Worm (Caenorhabditis elegans) whole organism, young adult: Measurements from ENCODE around the gene clc-11.

Experiments used
- B0019.2 ChIP-seq: fragments of 200-800 bp; sonication (Bioruptor generic); conservative IDR thresholded peaks from 2 replicates; pipeline ENCODE4 v1.3.6; 2022; ENCODE audit warnings: missing genetic modification reagents, missing genetic modification characterization, missing compliant biosample characterization
- B0261.1 ChIP-seq: sonication (generic microtip); optimal IDR thresholded peaks from 2 replicates; lab custom pipeline; 2016; ENCODE audit warnings: mild to moderate bottlenecking, missing genetic modification characterization, moderate library complexity, missing compliant biosample characterization
- C17E4.6 ChIP-seq: fragments of 200-800 bp; sonication (Bioruptor generic); IDR thresholded peaks from 2 replicates; pipeline ENCODE4 v1.3.6; 2022; ENCODE audit warnings: missing genetic modification reagents, missing genetic modification characterization, missing compliant biosample characterization
- F49E8.2 ChIP-seq: sonication (generic microtip); optimal IDR thresholded peaks from 3 replicates; lab custom pipeline; 2017; ENCODE audit warnings: missing genetic modification characterization, mild to moderate bottlenecking, missing compliant biosample characterization, antibody characterized with exemption, moderate library complexity; ENCODE audit not compliant: insufficient read depth
- F57C9.4 ChIP-seq: sonication (generic microtip); optimal IDR thresholded peaks from 2 replicates; lab custom pipeline; 2017; ENCODE audit warnings: mild to moderate bottlenecking, missing genetic modification characterization, missing compliant biosample characterization
- T07F8.4 ChIP-seq: sonication (generic microtip); optimal IDR thresholded peaks from 2 replicates; lab custom pipeline; 2016; ENCODE audit warnings: mild to moderate bottlenecking, missing genetic modification characterization, moderate library complexity, missing compliant biosample characterization
- Y53G8AR.9 ChIP-seq: fragments of 200-800 bp; sonication (Bioruptor generic); conservative IDR thresholded peaks from 2 replicates; pipeline ENCODE4 v1.3.6; 2022; ENCODE audit warnings: missing genetic modification reagents, missing genetic modification characterization, missing compliant biosample characterization
- Y56A3A.18 ChIP-seq: fragments of 200-800 bp; sonication (Bioruptor generic); IDR thresholded peaks from 2 replicates; pipeline ENCODE4 v1.3.6; 2022; ENCODE audit warnings: missing genetic modification reagents, missing genetic modification characterization, missing compliant biosample characterization
- Y67H2A.10 ChIP-seq: fragments of 200-800 bp; sonication (Bioruptor generic); conservative IDR thresholded peaks from 2 replicates; pipeline ENCODE4 v1.3.6; 2022; ENCODE audit warnings: missing genetic modification reagents, missing genetic modification characterization, missing compliant biosample characterization
- Y79H2A.3 ChIP-seq: fragments of 200-800 bp; sonication (Bioruptor generic); conservative IDR thresholded peaks from 2 replicates; pipeline ENCODE4 v1.3.6; 2022; ENCODE audit warnings: missing genetic modification reagents, missing genetic modification characterization, missing compliant biosample characterization
- bed-2 ChIP-seq: fragments of 200-800 bp; sonication (Bioruptor generic); IDR thresholded peaks from 2 replicates; pipeline ENCODE4 v1.3.6; 2022; ENCODE audit warnings: missing genetic modification reagents, missing genetic modification characterization, missing compliant biosample characterization
- cebp-1 ChIP-seq, 2 experiments: fragments of 200-800 bp in 1 of 2; sonication (Bioruptor generic) in 1 of 2; sonication (generic microtip) in 1 of 2; IDR thresholded peaks in 1 of 2; optimal IDR thresholded peaks in 1 of 2; 2 replicates each; pipeline versions ENCODE4 v1.3.6 to Lab custom; 2017 to 2022; ENCODE audit warnings: missing compliant biosample characterization in 2 of 2, missing genetic modification characterization in 2 of 2, mild to moderate bottlenecking in 1 of 2, missing genetic modification reagents in 1 of 2, moderate library complexity in 1 of 2
- cebp-2 ChIP-seq: fragments of 200-800 bp; sonication (Bioruptor generic); IDR thresholded peaks from 2 replicates; pipeline ENCODE4 v1.3.6; 2022; ENCODE audit warnings: missing genetic modification characterization, missing compliant biosample characterization
- ceh-27 ChIP-seq: fragments of 200-800 bp; sonication (Bioruptor generic); optimal IDR thresholded peaks from 2 replicates; lab custom pipeline; 2018; ENCODE audit warnings: mild to moderate bottlenecking, missing genetic modification characterization, moderate library complexity, missing compliant biosample characterization
- die-1 ChIP-seq: sonication (generic microtip); optimal IDR thresholded peaks from 2 replicates; lab custom pipeline; 2016; ENCODE audit warnings: missing genotype, mild to moderate bottlenecking, missing genetic modification characterization, missing compliant biosample characterization
- egl-18 ChIP-seq: fragments of 200-800 bp; sonication (Bioruptor generic); IDR thresholded peaks from 2 replicates; pipeline ENCODE4 v1.3.6; 2022; ENCODE audit warnings: missing genetic modification reagents, missing genetic modification characterization, missing compliant biosample characterization
- gei-17 ChIP-seq: fragments of 200-800 bp; sonication (Bioruptor generic); optimal IDR thresholded peaks from 2 replicates; lab custom pipeline; 2018; ENCODE audit warnings: mild to moderate bottlenecking, missing genetic modification characterization, missing compliant biosample characterization
- hlh-12 ChIP-seq: sonication (generic microtip); optimal IDR thresholded peaks from 2 replicates; lab custom pipeline; 2016; ENCODE audit warnings: missing genetic modification characterization, missing compliant biosample characterization
- hrde-1 ChIP-seq: sonication (generic microtip); optimal IDR thresholded peaks from 2 replicates; lab custom pipeline; 2016; ENCODE audit warnings: missing genetic modification characterization, mild to moderate bottlenecking, missing compliant biosample characterization, moderate library complexity, missing genotype, missing genetic modification reagents, borderline replicate concordance
- lag-1 ChIP-seq: fragments of 200-800 bp; sonication (Bioruptor generic); IDR thresholded peaks from 2 replicates; pipeline ENCODE4 v1.3.6; 2022; ENCODE audit warnings: missing genetic modification reagents, missing genetic modification characterization, missing compliant biosample characterization
- let-607 ChIP-seq, 2 experiments: fragments of 200-800 bp in 1 of 2; sonication (Bioruptor generic) in 1 of 2; sonication (generic microtip) in 1 of 2; optimal IDR thresholded peaks; 2 replicates each; lab custom pipeline; 2016 to 2018; ENCODE audit warnings: mild to moderate bottlenecking in 2 of 2, missing compliant biosample characterization in 2 of 2, missing genetic modification characterization in 2 of 2, moderate library complexity in 2 of 2, missing genotype in 1 of 2
- lin-26 ChIP-seq: fragments of 200-800 bp; sonication (Bioruptor generic); IDR thresholded peaks from 2 replicates; pipeline ENCODE4 v1.3.6; 2022; ENCODE audit warnings: missing genetic modification reagents, missing genetic modification characterization, missing compliant biosample characterization
- madf-8 ChIP-seq: fragments of 200-800 bp; sonication (Bioruptor generic); conservative IDR thresholded peaks from 2 replicates; pipeline ENCODE4 v1.3.6; 2022; ENCODE audit warnings: missing genetic modification reagents, missing genetic modification characterization, missing compliant biosample characterization
- mcd-1 ChIP-seq: fragments of 200-800 bp; sonication (Bioruptor generic); IDR thresholded peaks from 2 replicates; pipeline ENCODE4 v1.3.6; 2022; ENCODE audit warnings: missing genetic modification reagents, missing genetic modification characterization, missing compliant biosample characterization
- mes-4 ChIP-seq: sonication (generic microtip); optimal IDR thresholded peaks from 2 replicates; lab custom pipeline; 2016; ENCODE audit warnings: missing genotype, missing genetic modification characterization, missing compliant biosample characterization
- nhr-80 ChIP-seq: sonication (generic microtip); optimal IDR thresholded peaks from 2 replicates; lab custom pipeline; 2016; ENCODE audit warnings: missing genetic modification characterization, missing compliant biosample characterization
- nhr-90 ChIP-seq: sonication (generic microtip); optimal IDR thresholded peaks from 2 replicates; lab custom pipeline; 2016; ENCODE audit warnings: missing genotype, mild to moderate bottlenecking, missing genetic modification characterization, missing compliant biosample characterization
- rcor-1 ChIP-seq: fragments of 200-800 bp; sonication (Bioruptor generic); IDR thresholded peaks from 2 replicates; pipeline ENCODE4 v1.3.6; 2022; ENCODE audit warnings: missing genetic modification reagents, missing genetic modification characterization, missing compliant biosample characterization
- snpc-1.1 ChIP-seq: sonication (generic microtip); optimal IDR thresholded peaks from 2 replicates; lab custom pipeline; 2017; ENCODE audit warnings: missing genetic modification characterization, mild to moderate bottlenecking, missing compliant biosample characterization, antibody characterized with exemption, moderate library complexity, missing genotype, missing genetic modification reagents; ENCODE audit not compliant: insufficient read depth
- snpc-3.4 ChIP-seq: sonication (generic microtip); optimal IDR thresholded peaks from 2 replicates; lab custom pipeline; 2017; ENCODE audit warnings: missing genetic modification characterization, mild to moderate bottlenecking, missing compliant biosample characterization, antibody characterized with exemption, moderate library complexity, missing genotype, missing genetic modification reagents
- snpc-4 ChIP-seq, 5 experiments: fragments of 150-350 bp in 1 of 5; sonication (generic microtip) in 4 of 5; optimal IDR thresholded peaks; 2 replicates each; lab custom pipeline; 2014 to 2018; ENCODE audit warnings: missing genetic modification characterization in 5 of 5, missing biosample characterization in 3 of 5, antibody characterized with exemption in 2 of 5, mild to moderate bottlenecking in 2 of 5, missing compliant biosample characterization in 2 of 5, missing genotype in 2 of 5, moderate library complexity in 2 of 5, missing genetic modification reagents in 1 of 5
- tbp1 ChIP-seq: fragments of 200-800 bp; sonication (Bioruptor generic); optimal IDR thresholded peaks from 2 replicates; lab custom pipeline; 2018; ENCODE audit warnings: mild to moderate bottlenecking, missing genetic modification characterization, missing compliant biosample characterization
- unc-62 ChIP-seq: fragments of 150-350 bp; optimal IDR thresholded peaks from 2 replicates; lab custom pipeline; 2014; ENCODE audit warnings: missing biosample characterization, missing genetic modification reagents, missing genetic modification characterization
- xnd-1 ChIP-seq: sonication (generic microtip); optimal IDR thresholded peaks from 2 replicates; lab custom pipeline; 2016; ENCODE audit warnings: missing genotype, missing genetic modification reagents, missing genetic modification characterization, missing compliant biosample characterization
- ztf-18 ChIP-seq: sonication (generic microtip); optimal IDR thresholded peaks from 2 replicates; lab custom pipeline; 2016; ENCODE audit warnings: missing genotype, mild to moderate bottlenecking, missing genetic modification characterization, missing compliant biosample characterization
- ztf-25 ChIP-seq: fragments of 200-800 bp; sonication (Bioruptor generic); IDR thresholded peaks from 2 replicates; pipeline ENCODE4 v1.3.6; 2022; ENCODE audit warnings: missing genetic modification reagents, missing genetic modification characterization, missing compliant biosample characterization
- ztf-6 ChIP-seq: fragments of 200-800 bp; sonication (Bioruptor generic); IDR thresholded peaks from 2 replicates; pipeline ENCODE4 v1.3.6; 2022; ENCODE audit warnings: missing genetic modification reagents, missing genetic modification characterization, missing compliant biosample characterization

The clc-11 gene

ce11 chrV:16124739-16125138 is 14.7 kb downstream of the clc-11 start, which contains the start of gene nhr-111:
TSS of gene nhr-111 (minus strand) at chrV:16124839.
- TF ChIP-seq unc-62 (GFP tag; lab: Kevin White, UChicago) (no peak), Y53G8AR.9 (GFP tag; lab: Robert Waterston, UW) (no peak), ztf-25 (GFP tag; lab: Robert Waterston, UW) (no peak), tbp1 (GFP tag; lab: Kevin White, UChicago) (no peak), xnd-1 (tag; lab: Kevin White, UChicago) (no peak), let-607 (tag; optimal IDR thresholded peaks at IDR 0.05; lab: Kevin White, UChicago) (no peak), rcor-1 (GFP tag; lab: Robert Waterston, UW) (no peak), B0019.2 (GFP tag; lab: Robert Waterston, UW) (no peak), T07F8.4 (tag; lab: Kevin White, UChicago) (no peak), mcd-1 (GFP tag; lab: Robert Waterston, UW) (no peak), F57C9.4 (tag; lab: Kevin White, UChicago) (no peak), bed-2 (no peak), hrde-1 (tag; lab: Kevin White, UChicago) (no peak), Y79H2A.3 (GFP tag; lab: Robert Waterston, UW) (no peak), snpc-3.4 (tag; lab: Kevin White, UChicago) (no peak), cebp-2 (GFP tag; lab: Robert Waterston, UW) (no peak), snpc-1.1 (tag; lab: Kevin White, UChicago) (no peak), ztf-6 (GFP tag; lab: Robert Waterston, UW) (no peak), Y67H2A.10 (GFP tag; lab: Robert Waterston, UW) (no peak)

ce11 chrV:16121451-16121850 is 18.0 kb downstream of the clc-11 start:
- TF ChIP-seq cebp-1 (GFP tag; IDR thresholded peaks at IDR 0.05; lab: Robert Waterston, UW) (no peak), cebp-1 (tag; optimal IDR thresholded peaks at IDR 0.05; lab: Kevin White, UChicago) (peak; percentile 5), ztf-18 (tag; lab: Kevin White, UChicago) (no peak)

ce11 chrV:16120922-16121321 is 18.5 kb downstream of the clc-11 start, which contains the start of gene skr-3:
TSS of gene skr-3 (plus strand) at chrV:16121084.
- TF ChIP-seq C17E4.6 (GFP tag; lab: Robert Waterston, UW): no peak
- TF ChIP-seq nhr-80: peak; percentile 23

- TF ChIP-seq cebp-1 (GFP tag; IDR thresholded peaks at IDR 0.05; lab: Robert Waterston, UW): no peak
- peak; percentile 86 for TF ChIP-seq cebp-1 (tag; optimal IDR thresholded peaks at IDR 0.05; lab: Kevin White, UChicago)
- no peak for TF ChIP-seq nhr-90
- TF ChIP-seq egl-18 (GFP tag; lab: Robert Waterston, UW): no peak
- TF ChIP-seq, all 124 proteins: peak for 1
Measured at ce11 chrV:16120499-16120898, 18.9 kb downstream of the clc-11 start.

ce11 chrV:16118601-16119000 is 20.8 kb downstream of the clc-11 start, which contains the start of gene str-103:
TSS of gene str-103 (minus strand) at chrV:16118701.
- TF ChIP-seq gei-17 (no peak), Y79H2A.3 (GFP tag; lab: Robert Waterston, UW) (no peak), lag-1 (GFP tag; lab: Robert Waterston, UW) (no peak), die-1 (tag; lab: Kevin White, UChicago) (no peak), Y56A3A.18 (GFP tag; lab: Robert Waterston, UW) (no peak), hlh-12 (tag; lab: Kevin White, UChicago) (no peak), ceh-27 (GFP tag; lab: Kevin White, UChicago) (no peak), mes-4 (tag; lab: Kevin White, UChicago) (no peak), F49E8.2 (tag; lab: Kevin White, UChicago) (no peak), snpc-4 (GFP tag; optimal IDR thresholded peaks at IDR 0.05; lab: Kevin White, UChicago) (no peak), snpc-4 (tag; optimal IDR thresholded peaks at IDR 0.05; lab: Kevin White, UChicago) (no peak), lin-26 (GFP tag; lab: Robert Waterston, UW) (no peak), madf-8 (GFP tag; lab: Robert Waterston, UW) (no peak), B0019.2 (GFP tag; lab: Robert Waterston, UW) (no peak), B0261.1 (tag; lab: Kevin White, UChicago) (no peak)
